Fruit fly (Drosophila melanogaster): ENCODE data around the gene CG32086.

DNA sequence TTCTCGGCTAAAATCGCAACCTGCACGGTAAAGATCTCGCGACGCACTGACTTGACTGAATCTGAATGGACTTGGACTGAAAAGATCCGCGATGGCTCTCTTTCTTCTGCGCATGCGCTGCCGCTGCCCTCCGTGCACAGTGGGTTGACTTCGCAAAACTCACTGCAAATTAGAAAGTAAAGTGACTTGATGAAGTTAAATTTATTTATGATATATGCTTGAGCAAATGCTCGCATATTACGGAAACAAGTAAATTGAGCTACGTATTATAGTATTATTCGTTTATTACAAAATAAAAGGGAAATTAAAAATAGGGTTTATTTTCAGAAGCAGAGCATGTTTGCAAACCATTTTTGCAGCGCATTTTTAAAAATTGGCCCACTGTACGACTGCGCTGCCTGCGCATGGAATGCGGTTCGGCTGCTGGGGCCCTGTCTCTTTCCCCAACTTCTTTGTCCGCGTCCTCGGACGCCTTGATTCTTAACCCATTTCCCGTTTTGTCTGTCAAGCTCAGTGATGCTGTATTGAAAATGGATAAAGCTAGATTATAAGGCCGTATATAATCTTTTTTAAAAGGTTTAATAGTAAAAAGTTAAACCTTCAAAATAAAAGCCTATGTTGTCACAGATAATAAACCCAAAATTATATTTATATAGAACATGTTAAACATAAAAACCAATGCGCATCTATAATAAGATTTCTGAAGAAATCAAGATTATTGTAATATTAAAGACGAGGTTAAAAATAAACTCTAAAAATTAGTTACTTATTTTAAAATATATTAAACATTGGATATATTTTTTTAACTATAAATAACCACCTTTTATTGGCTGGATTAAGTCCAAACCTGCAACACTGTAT, 4.1 kb upstream of the CG32086 start, which contains the start of gene rt:
- peak; percentile 70 for TF ChIP-seq CG11762 (GFP tag; optimal IDR thresholded peaks at IDR 0.05; ENCODE audit: insufficient read depth)
- TF ChIP-seq Ets96B (tag; optimal IDR thresholded peaks at IDR 0.05), result peak; percentile 88
- TF ChIP-seq Sox14 (GFP tag; optimal IDR thresholded peaks at IDR 0.05), result peak; percentile 88
